Fruit fly (Drosophila melanogaster): ENCODE results near the gene CG5116.

Gene CG5116

dm6 chr3R:25476744-25477143 is 6.2 kb upstream of the CG5116 start, which contains the start of the genes CG4553 and MED28:
Gene CG4553, minus strand, starts transcription at chr3R:25476915.
Gene MED28, plus strand, starts transcription at chr3R:25477003.
- TF ChIP-seq toe (GFP tag; optimal IDR thresholded peaks at IDR 0.05) (no peak), Hr96 (GFP tag; optimal IDR thresholded peaks at IDR 0.05) (no peak), bab1 (GFP tag; optimal IDR thresholded peaks at IDR 0.05) (peak; percentile 45), CG14711 (tag; optimal IDR thresholded peaks at IDR 0.05) (peak; percentile 98), Crg-1 (GFP tag; optimal IDR thresholded peaks at IDR 0.05) (peak; percentile 24), Mnt (GFP tag; optimal IDR thresholded peaks at IDR 0.05) (peak; percentile 27)

DNA sequence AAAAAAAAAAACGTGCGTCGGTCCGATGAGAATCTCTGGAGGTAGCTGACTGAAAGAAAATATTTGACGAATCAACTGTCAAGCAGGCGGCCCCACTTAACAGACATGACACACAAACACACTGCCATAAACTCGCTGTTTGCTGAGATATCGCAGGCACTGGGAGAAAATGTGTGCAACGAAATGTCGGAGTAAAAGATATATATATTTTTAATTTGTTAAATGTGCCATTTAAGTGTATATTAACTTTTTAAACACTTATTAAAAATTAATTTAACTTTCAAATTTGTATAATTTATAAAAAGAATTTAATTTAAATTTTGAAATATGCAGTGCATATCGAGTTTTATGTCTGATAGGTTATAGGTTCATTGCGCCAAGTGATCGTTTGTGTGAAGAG is 6.2 kb downstream of the CG5116 start:
- peak; percentile 59 for TF ChIP-seq CG14711 (tag; optimal IDR thresholded peaks at IDR 0.05)
- TF ChIP-seq CG7101 (tag; optimal IDR thresholded peaks at IDR 0.05): peak; percentile 49
- no peak for TF ChIP-seq CG1620 (GFP tag; optimal IDR thresholded peaks at IDR 0.05)
- no peak for TF ChIP-seq Clk (GFP tag; optimal IDR thresholded peaks at IDR 0.05)
- no peak for TF ChIP-seq tj (GFP tag; optimal IDR thresholded peaks at IDR 0.05)
- no peak for TF ChIP-seq toe (GFP tag; optimal IDR thresholded peaks at IDR 0.05)
- peak; percentile 67 for TF ChIP-seq CG33017 (tag; optimal IDR thresholded peaks at IDR 0.05)
- TF ChIP-seq bab1 (GFP tag; optimal IDR thresholded peaks at IDR 0.05): peak; percentile 51
- TF ChIP-seq cic (GFP tag; optimal IDR thresholded peaks at IDR 0.05): peak; percentile 62
- TF ChIP-seq CG12768 (GFP tag; optimal IDR thresholded peaks at IDR 0.05): peak; percentile 41
- no peak for TF ChIP-seq CG11617 (GFP tag; optimal IDR thresholded peaks at IDR 0.05)
- peak; percentile 23 for TF ChIP-seq Mnt (GFP tag; optimal IDR thresholded peaks at IDR 0.05)
- TF ChIP-seq CG7045 (GFP tag; optimal IDR thresholded peaks at IDR 0.05): peak; percentile 51

DNA sequence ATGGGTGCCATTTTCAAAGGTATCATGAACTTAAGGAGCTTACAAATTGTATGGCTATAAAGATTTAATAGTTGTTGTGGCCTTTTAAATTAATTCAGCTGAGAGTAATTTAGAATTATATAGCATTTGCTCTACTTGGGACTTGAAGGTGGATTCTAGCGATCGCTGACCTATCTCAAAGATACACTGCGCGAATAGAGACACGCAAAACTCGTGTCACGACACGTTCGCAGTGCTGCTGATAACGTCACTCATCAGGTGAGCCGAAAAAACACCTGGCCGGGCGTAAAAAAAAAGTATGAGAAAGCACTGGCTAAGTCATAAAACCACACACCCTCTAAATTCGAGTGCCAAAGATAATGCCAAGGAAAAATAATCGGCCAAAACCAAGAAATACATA is 6.8 kb downstream of the CG5116 start:
- TF ChIP-seq CG33017 (tag; optimal IDR thresholded peaks at IDR 0.05) (peak; percentile 3), CG5204 (GFP tag; optimal IDR thresholded peaks at IDR 0.05) (no peak), cic (GFP tag; optimal IDR thresholded peaks at IDR 0.05) (no peak), toe (GFP tag; optimal IDR thresholded peaks at IDR 0.05) (no peak), CG7045 (GFP tag; optimal IDR thresholded peaks at IDR 0.05) (peak; percentile 14), CG7101 (tag; optimal IDR thresholded peaks at IDR 0.05) (no peak)

DNA sequence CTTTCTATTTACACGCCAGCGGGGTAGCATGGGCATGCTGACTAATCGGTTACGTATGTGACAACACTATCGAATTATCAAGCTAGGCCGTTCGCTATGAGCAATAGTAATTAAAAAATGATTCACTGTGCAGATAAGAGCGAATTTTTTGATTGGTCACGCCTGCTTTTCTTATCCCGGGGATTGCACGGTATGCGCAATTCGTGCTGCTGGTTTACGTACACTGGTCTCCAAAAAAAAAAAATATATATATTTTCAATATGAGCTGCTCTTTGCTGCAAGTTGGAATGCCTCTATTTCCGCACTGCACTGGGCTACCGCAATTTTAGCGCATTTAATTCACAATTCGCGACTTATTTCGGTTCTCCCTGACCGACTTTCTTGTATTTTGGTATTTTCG is 7.5 kb downstream of the CG5116 start:
- TF ChIP-seq pad (GFP tag; optimal IDR thresholded peaks at IDR 0.05): no peak
- TF ChIP-seq CG7045 (GFP tag; optimal IDR thresholded peaks at IDR 0.05): no peak
- TF ChIP-seq kay (GFP tag; ENCODE audit: borderline replicate concordance): peak; percentile 98
- peak; percentile 16 for TF ChIP-seq toe (GFP tag; optimal IDR thresholded peaks at IDR 0.05)
- TF ChIP-seq cnc (optimal IDR thresholded peaks at IDR 0.05): peak in 1 of 2 experiments; percentile 20
- TF ChIP-seq CG5204 (GFP tag; optimal IDR thresholded peaks at IDR 0.05): peak; percentile 17
- no peak for TF ChIP-seq cic (GFP tag; optimal IDR thresholded peaks at IDR 0.05)

DNA sequence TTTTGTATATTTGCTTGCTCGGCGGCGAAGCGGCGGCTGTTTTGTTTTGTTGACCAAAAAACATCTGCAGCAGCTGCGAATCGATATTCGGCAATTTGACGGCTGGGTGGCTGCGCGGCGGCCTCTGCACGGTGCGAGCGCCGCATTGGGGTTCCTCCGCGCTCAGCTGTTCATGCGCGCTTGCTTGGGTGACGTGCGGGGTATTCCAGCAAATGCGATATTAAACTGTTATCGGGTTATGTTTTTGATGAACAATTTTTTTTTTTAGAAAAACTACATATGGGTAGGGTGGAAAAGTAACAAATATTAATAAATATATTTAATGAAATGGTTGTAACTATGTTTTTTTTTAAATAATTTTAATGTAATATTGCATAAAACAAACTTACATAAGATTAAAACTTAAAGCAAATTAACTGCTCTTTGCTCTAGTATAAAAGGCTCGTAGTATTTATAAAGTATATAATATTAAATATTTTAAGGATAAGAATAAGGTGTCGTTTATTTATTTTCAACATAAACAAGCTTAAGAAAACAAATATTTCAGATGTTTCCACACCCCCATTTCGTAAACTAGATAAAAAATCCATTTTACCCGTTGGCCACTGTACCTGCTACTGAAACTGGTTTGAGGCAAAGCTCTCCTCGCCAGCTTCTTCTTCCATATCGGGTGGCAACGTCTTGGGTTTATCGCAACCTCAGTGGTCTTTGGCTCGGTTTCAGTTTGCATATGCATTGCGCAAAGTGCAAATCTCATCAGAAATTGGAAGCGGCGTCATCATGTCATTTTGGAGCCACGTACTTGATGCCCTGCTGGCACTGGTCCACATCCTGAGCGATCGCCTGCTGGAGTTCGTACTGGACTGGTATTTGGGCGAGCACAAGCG is 8.1 kb downstream of the CG5116 start, which contains the start of the genes Gnpat and CG5112:
Gnpat (minus strand) TSS at position 159 of the 887 bp plus-strand sequence.
CG5112 (plus strand) TSS at position 683 of the 887 bp plus-strand sequence.
- TF ChIP-seq CG5204 (GFP tag; optimal IDR thresholded peaks at IDR 0.05): peak; percentile 31
- TF ChIP-seq CG12768 (GFP tag; optimal IDR thresholded peaks at IDR 0.05): peak; percentile 49
- peak; percentile 25 for TF ChIP-seq Mnt (GFP tag; optimal IDR thresholded peaks at IDR 0.05)
- peak; percentile 22 for TF ChIP-seq pad (GFP tag; optimal IDR thresholded peaks at IDR 0.05)
- TF ChIP-seq kay (GFP tag; ENCODE audit: borderline replicate concordance): no peak
- TF ChIP-seq ovo (GFP tag; optimal IDR thresholded peaks at IDR 0.05): peak; percentile 18
- peak; percentile 75 for TF ChIP-seq CG11617 (GFP tag; optimal IDR thresholded peaks at IDR 0.05)
- no peak for TF ChIP-seq cnc (optimal IDR thresholded peaks at IDR 0.05)
- TF ChIP-seq Clk (GFP tag; optimal IDR thresholded peaks at IDR 0.05): peak; percentile 28
- TF ChIP-seq cic (GFP tag; optimal IDR thresholded peaks at IDR 0.05): peak; percentile 5
- no peak for TF ChIP-seq Hr96 (GFP tag; optimal IDR thresholded peaks at IDR 0.05)
- TF ChIP-seq CG7101 (tag; optimal IDR thresholded peaks at IDR 0.05): peak; percentile 56
- TF ChIP-seq CG7045 (GFP tag; optimal IDR thresholded peaks at IDR 0.05): peak; percentile 30
- TF ChIP-seq toe (GFP tag; optimal IDR thresholded peaks at IDR 0.05): peak; percentile 56
- peak; percentile 46 for TF ChIP-seq Crg-1 (GFP tag; optimal IDR thresholded peaks at IDR 0.05)
- TF ChIP-seq tj (GFP tag; optimal IDR thresholded peaks at IDR 0.05): peak; percentile 100
- peak; percentile 69 for TF ChIP-seq bab1 (GFP tag; optimal IDR thresholded peaks at IDR 0.05)
- peak; percentile 63 for TF ChIP-seq CG1620 (GFP tag; optimal IDR thresholded peaks at IDR 0.05)
- peak; percentile 18 for TF ChIP-seq CG14711 (tag; optimal IDR thresholded peaks at IDR 0.05)
- TF ChIP-seq CG33017 (tag; optimal IDR thresholded peaks at IDR 0.05): peak; percentile 34

DNA sequence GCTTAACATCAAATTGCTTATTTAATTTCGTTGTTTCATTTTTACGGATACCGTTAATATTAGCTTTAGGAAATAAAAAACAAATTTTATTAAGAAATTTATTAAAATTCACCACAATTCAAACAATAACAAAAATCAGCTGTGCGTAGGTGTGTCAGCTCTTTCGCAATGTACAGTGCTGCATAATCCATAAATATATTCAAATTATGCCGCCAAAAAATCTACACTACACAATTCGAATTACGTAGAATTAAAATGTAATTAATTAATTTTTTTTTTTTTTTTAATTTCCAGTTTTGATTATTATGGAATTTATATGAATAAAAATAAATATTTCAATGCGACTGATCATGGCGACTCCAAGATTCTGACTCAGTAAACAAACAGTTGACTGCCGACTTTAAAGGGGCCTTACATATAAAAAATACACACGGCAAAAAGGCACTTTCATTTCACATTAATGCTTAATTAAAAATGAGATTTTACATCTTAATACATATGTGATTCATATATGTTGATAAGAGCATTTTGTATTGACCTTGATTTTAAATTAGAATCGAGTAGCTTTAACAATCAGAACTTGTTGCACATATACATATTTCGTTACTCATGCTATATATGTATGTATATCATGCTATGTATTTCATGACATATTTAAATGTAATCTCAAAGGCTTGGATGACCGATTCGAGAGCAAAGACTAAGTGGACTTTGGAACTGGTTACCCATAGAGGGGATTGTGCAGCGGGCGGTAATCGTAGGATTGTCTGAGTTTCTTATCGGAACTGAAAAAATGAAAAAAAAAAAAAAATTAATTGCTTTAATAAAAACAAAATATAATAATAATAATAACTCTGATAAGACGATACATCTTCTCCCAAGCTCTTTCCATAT is 10.6 kb downstream of the CG5116 start:
- TF ChIP-seq CG1620 (GFP tag; optimal IDR thresholded peaks at IDR 0.05): no peak
- peak; percentile 98 for TF ChIP-seq kay (GFP tag; ENCODE audit: borderline replicate concordance)
- TF ChIP-seq CG5204 (GFP tag; optimal IDR thresholded peaks at IDR 0.05): no peak
- TF ChIP-seq pad (GFP tag; optimal IDR thresholded peaks at IDR 0.05): peak; percentile 5
- TF ChIP-seq CG14711 (tag; optimal IDR thresholded peaks at IDR 0.05): peak; percentile 58
- TF ChIP-seq tj (GFP tag; optimal IDR thresholded peaks at IDR 0.05): peak; percentile 81
- TF ChIP-seq Clk (GFP tag; optimal IDR thresholded peaks at IDR 0.05): no peak
- no peak for TF ChIP-seq CG11617 (GFP tag; optimal IDR thresholded peaks at IDR 0.05)
- peak; percentile 15 for TF ChIP-seq bab1 (GFP tag; optimal IDR thresholded peaks at IDR 0.05)
- TF ChIP-seq Crg-1 (GFP tag; optimal IDR thresholded peaks at IDR 0.05): peak; percentile 34
- peak; percentile 1 for TF ChIP-seq toe (GFP tag; optimal IDR thresholded peaks at IDR 0.05)
- no peak for TF ChIP-seq Hr96 (GFP tag; optimal IDR thresholded peaks at IDR 0.05)
- peak; percentile 26 for TF ChIP-seq CG7101 (tag; optimal IDR thresholded peaks at IDR 0.05)
- TF ChIP-seq CG12768 (GFP tag; optimal IDR thresholded peaks at IDR 0.05): peak; percentile 25
- no peak for TF ChIP-seq CG33017 (tag; optimal IDR thresholded peaks at IDR 0.05)

Measured in whole organism, adult.